Fruit fly (Drosophila melanogaster) whole organism, prepupa: ENCODE measurements around the gene CG5177.

Experiments used
- Blimp-1 ChIP-seq: fragments of 200-800 bp; sonication (Bioruptor generic); optimal IDR thresholded peaks from 3 replicates; lab custom pipeline; 2017; ENCODE audit warnings: missing biosample characterization, missing genetic modification characterization, mild to moderate bottlenecking, moderate library complexity, missing genetic modification reagents
- CG10631 ChIP-seq: fragments of 200-800 bp; sonication (Bioruptor generic); optimal IDR thresholded peaks from 2 replicates; lab custom pipeline; 2016; ENCODE audit warnings: missing biosample characterization, missing genetic modification characterization
- CG10669 ChIP-seq: fragments of 200-800 bp; sonication (Bioruptor generic); optimal IDR thresholded peaks from 3 replicates; lab custom pipeline; 2018; ENCODE audit warnings: missing biosample characterization, mild to moderate bottlenecking, missing genetic modification characterization, moderate library complexity
- CG11294 ChIP-seq: fragments of 200-800 bp; sonication (Bioruptor generic); IDR thresholded peaks from 2 replicates; pipeline ENCODE4 v1.3.6; 2022; ENCODE audit warnings: missing biosample characterization, missing genetic modification characterization
- CG11762 ChIP-seq: fragments of 200-800 bp; sonication (Bioruptor generic); optimal IDR thresholded peaks from 3 replicates; lab custom pipeline; 2016; ENCODE audit warnings: missing biosample characterization, missing genetic modification characterization; ENCODE audit not compliant: insufficient read depth
- CG11902 ChIP-seq: fragments of 200-800 bp; sonication (Bioruptor generic); optimal IDR thresholded peaks from 3 replicates; lab custom pipeline; 2016; ENCODE audit warnings: missing biosample characterization, missing genetic modification characterization
- CG1621 ChIP-seq: fragments of 200-800 bp; sonication (Bioruptor generic); optimal IDR thresholded peaks from 3 replicates; lab custom pipeline; 2018; ENCODE audit warnings: missing biosample characterization, mild to moderate bottlenecking, missing genetic modification characterization
- CG16779 ChIP-seq: fragments of 200-800 bp; sonication (Bioruptor generic); optimal IDR thresholded peaks from 3 replicates; lab custom pipeline; 2017; ENCODE audit warnings: missing biosample characterization, mild to moderate bottlenecking, missing genetic modification characterization
- CG3032 ChIP-seq: fragments of 200-800 bp; optimal IDR thresholded peaks from 2 replicates; lab custom pipeline; 2019; ENCODE audit warnings: missing biosample characterization, mild to moderate bottlenecking, missing genetic modification characterization, moderate library complexity
- CG31627 ChIP-seq: fragments of 200-800 bp; sonication (Bioruptor generic); optimal IDR thresholded peaks from 3 replicates; lab custom pipeline; 2016; ENCODE audit warnings: missing biosample characterization, missing genetic modification characterization
- CG34406 ChIP-seq: fragments of 200-800 bp; sonication (Bioruptor generic); optimal IDR thresholded peaks from 3 replicates; lab custom pipeline; 2016; ENCODE audit warnings: missing biosample characterization, missing genetic modification characterization
- CG3919 ChIP-seq: fragments of 200-800 bp; sonication (Bioruptor generic); optimal IDR thresholded peaks from 3 replicates; lab custom pipeline; 2016; ENCODE audit warnings: missing biosample characterization, missing genetic modification characterization
- CG4318 ChIP-seq: fragments of 200-800 bp; sonication (Bioruptor generic); optimal IDR thresholded peaks from 3 replicates; lab custom pipeline; 2017; ENCODE audit warnings: missing biosample characterization, mild to moderate bottlenecking, missing genetic modification characterization
- CG6163 ChIP-seq: fragments of 200-800 bp; sonication (Bioruptor generic); IDR thresholded peaks from 3 replicates; pipeline ENCODE4 v1.3.6; 2022; ENCODE audit warnings: missing biosample characterization, missing genetic modification characterization
- CG6276 ChIP-seq: fragments of 200-800 bp; sonication (Bioruptor generic); optimal IDR thresholded peaks from 2 replicates; lab custom pipeline; 2017; ENCODE audit warnings: missing biosample characterization, mild to moderate bottlenecking, missing genetic modification characterization
- CG6792 ChIP-seq: fragments of 200-800 bp; sonication (Bioruptor generic); optimal IDR thresholded peaks from 3 replicates; lab custom pipeline; 2016; ENCODE audit warnings: missing biosample characterization, missing genetic modification characterization
- CG7368 ChIP-seq: fragments of 200-800 bp; sonication (Bioruptor generic); optimal IDR thresholded peaks from 3 replicates; lab custom pipeline; 2016; ENCODE audit warnings: missing biosample characterization, missing genetic modification characterization
- CG8632 ChIP-seq: fragments of 200-800 bp; sonication (Bioruptor generic); optimal IDR thresholded peaks from 3 replicates; lab custom pipeline; 2016; ENCODE audit warnings: missing biosample characterization, missing genetic modification characterization
- Eip78C ChIP-seq: fragments of 200-800 bp; sonication (Bioruptor generic); peaks from one replicate; lab custom pipeline; 2016; ENCODE audit warnings: missing biosample characterization, missing genetic modification characterization
- Eip93F ChIP-seq: fragments of 200-800 bp; sonication (Bioruptor generic); optimal IDR thresholded peaks from 2 replicates; lab custom pipeline; 2016; ENCODE audit warnings: missing biosample characterization, mild to moderate bottlenecking, missing genetic modification characterization
- Ets96B ChIP-seq: fragments of 200-800 bp; optimal IDR thresholded peaks from 2 replicates; lab custom pipeline; 2019; ENCODE audit warnings: missing biosample characterization, mild to moderate bottlenecking, missing genetic modification characterization, moderate library complexity
- Hr38 ChIP-seq: sonication (Bioruptor generic); optimal IDR thresholded peaks from 2 replicates; lab custom pipeline; 2016; ENCODE audit warnings: missing biosample characterization, missing genetic modification characterization
- Hr39 ChIP-seq: fragments of 200-800 bp; sonication (Bioruptor generic); optimal IDR thresholded peaks from 2 replicates; lab custom pipeline; 2016; ENCODE audit warnings: missing biosample characterization, missing genetic modification characterization
- Met ChIP-seq: fragments of 200-800 bp; sonication (Bioruptor generic); optimal IDR thresholded peaks from 3 replicates; lab custom pipeline; 2016; ENCODE audit warnings: missing biosample characterization, missing genetic modification characterization
- OdsH ChIP-seq: fragments of 200-800 bp; sonication (Bioruptor generic); optimal IDR thresholded peaks from 3 replicates; lab custom pipeline; 2016; ENCODE audit warnings: missing biosample characterization, missing genetic modification characterization
- Smox ChIP-seq: fragments of 200-800 bp; sonication (Bioruptor generic); optimal IDR thresholded peaks from 3 replicates; lab custom pipeline; 2016; ENCODE audit warnings: missing biosample characterization, missing genetic modification characterization
- Sox102F ChIP-seq: fragments of 200-800 bp; sonication (Bioruptor generic); optimal IDR thresholded peaks from 2 replicates; lab custom pipeline; 2016; ENCODE audit warnings: missing biosample characterization, mild to moderate bottlenecking, missing genetic modification characterization
- Sox14 ChIP-seq: fragments of 200-800 bp; sonication (Bioruptor generic); optimal IDR thresholded peaks from 3 replicates; lab custom pipeline; 2016; ENCODE audit warnings: missing biosample characterization, missing genetic modification characterization
- Sox15 ChIP-seq: fragments of 200-800 bp; sonication (Bioruptor generic); optimal IDR thresholded peaks from 3 replicates; lab custom pipeline; 2016; ENCODE audit warnings: missing biosample characterization, missing genetic modification characterization
- achi ChIP-seq: fragments of 200-800 bp; sonication (Bioruptor generic); optimal IDR thresholded peaks from 3 replicates; lab custom pipeline; 2016; ENCODE audit warnings: missing biosample characterization, missing genetic modification characterization
- acj6 ChIP-seq: fragments of 200-800 bp; sonication (Bioruptor generic); optimal IDR thresholded peaks from 3 replicates; lab custom pipeline; 2016; ENCODE audit warnings: missing biosample characterization, missing genetic modification characterization
- cyc ChIP-seq: fragments of 200-800 bp; sonication (Bioruptor generic); optimal IDR thresholded peaks from 3 replicates; lab custom pipeline; 2016; ENCODE audit warnings: missing biosample characterization, missing genetic modification characterization
- dac ChIP-seq: fragments of 200-800 bp; sonication (Bioruptor generic); optimal IDR thresholded peaks from 2 replicates; lab custom pipeline; 2017; ENCODE audit warnings: missing biosample characterization, mild to moderate bottlenecking, missing genetic modification characterization
- fd59A ChIP-seq: fragments of 200-800 bp; sonication (Bioruptor generic); optimal IDR thresholded peaks from 2 replicates; lab custom pipeline; 2017; ENCODE audit warnings: missing biosample characterization, mild to moderate bottlenecking, missing genetic modification characterization, missing genetic modification reagents
- fd85E ChIP-seq: fragments of 200-800 bp; sonication (Bioruptor generic); optimal IDR thresholded peaks from 3 replicates; lab custom pipeline; 2016; ENCODE audit warnings: missing biosample characterization, missing genetic modification characterization
- fkh ChIP-seq: fragments of 200-800 bp; sonication (Bioruptor generic); optimal IDR thresholded peaks from 3 replicates; lab custom pipeline; 2017; ENCODE audit warnings: missing biosample characterization, mild to moderate bottlenecking, missing genetic modification characterization, moderate library complexity
- lz ChIP-seq: fragments of 200-800 bp; sonication (Bioruptor generic); optimal IDR thresholded peaks from 3 replicates; lab custom pipeline; 2016; ENCODE audit warnings: missing biosample characterization, missing genetic modification characterization
- net ChIP-seq: fragments of 200-800 bp; sonication (Bioruptor generic); optimal IDR thresholded peaks from 3 replicates; lab custom pipeline; 2016; ENCODE audit warnings: missing biosample characterization, missing genetic modification characterization
- pdm3 ChIP-seq: fragments of 200-800 bp; sonication (Bioruptor generic); optimal IDR thresholded peaks from 3 replicates; lab custom pipeline; 2016; ENCODE audit warnings: missing biosample characterization, missing genetic modification characterization
- salr ChIP-seq, 2 experiments: fragments of 200-800 bp; sonication (Bioruptor generic); optimal IDR thresholded peaks; 3 replicates each; lab custom pipeline; 2016 to 2018; ENCODE audit warnings: missing biosample characterization in 2 of 2, missing genetic modification characterization in 2 of 2, mild to moderate bottlenecking in 1 of 2
- spab ChIP-seq: fragments of 200-800 bp; sonication (Bioruptor generic); optimal IDR thresholded peaks from 2 replicates; lab custom pipeline; 2017; ENCODE audit warnings: missing biosample characterization, mild to moderate bottlenecking, missing genetic modification characterization, missing genetic modification reagents
- ss ChIP-seq, 2 experiments: fragments of 200-800 bp; sonication (Bioruptor generic); optimal IDR thresholded peaks; 2 replicates in 1 of 2; 3 replicates in 1 of 2; lab custom pipeline; 2017 to 2018; ENCODE audit warnings: mild to moderate bottlenecking in 2 of 2, missing biosample characterization in 2 of 2, missing genetic modification characterization in 2 of 2, moderate library complexity in 1 of 2
- topi ChIP-seq: fragments of 200-800 bp; sonication (Bioruptor generic); optimal IDR thresholded peaks from 3 replicates; lab custom pipeline; 2016; ENCODE audit warnings: missing biosample characterization, missing genetic modification characterization
- vri ChIP-seq: fragments of 200-800 bp; sonication (Bioruptor generic); optimal IDR thresholded peaks from 3 replicates; lab custom pipeline; 2016; ENCODE audit warnings: missing biosample characterization, mild to moderate bottlenecking, missing genetic modification characterization

The CG5177 gene

dm6 chr2L:7420305-7421287, 15.6 kb downstream of the CG5177 start (continued):
- TF ChIP-seq lz (peak; percentile 87), CG8632 (peak; percentile 74), CG11294 (GFP tag; lab: Robert Waterston, UW) (peak; percentile 61), CG7368 (GFP tag; lab: Kevin White, UChicago) (peak; percentile 77), Sox14 (peak; percentile 75), Hr39 (GFP tag; lab: Kevin White, UChicago) (peak; percentile 77), Smox (peak; percentile 81), Sox102F (GFP tag; lab: Kevin White, UChicago) (peak; percentile 81), CG6163 (GFP tag; lab: Robert Waterston, UW) (peak; percentile 88), CG6276 (peak; percentile 55), cyc (GFP tag; lab: Kevin White, UChicago) (peak; percentile 74), pdm3 (peak; percentile 91), dac (peak; percentile 26), Eip78C (GFP tag; lab: Kevin White, UChicago) (peak; percentile 95), fkh (GFP tag; lab: Kevin White, UChicago) (no peak), spab (GFP tag; lab: Kevin White, UChicago) (peak; percentile 89), CG11762 (peak; percentile 81), vri (GFP tag; lab: Kevin White, UChicago) (peak; percentile 78), achi (peak; percentile 85), CG10669 (peak; percentile 91), CG6792 (GFP tag; lab: Kevin White, UChicago) (peak; percentile 85), CG1621 (peak; percentile 94), Met (GFP tag; lab: Kevin White, UChicago) (peak; percentile 88), acj6 (GFP tag; lab: Kevin White, UChicago) (peak; percentile 83), CG11902 (GFP tag; lab: Kevin White, UChicago) (peak; percentile 68)

dm6 chr2L:7422429-7423283, 17.6 kb downstream of the CG5177 start:
- peak; percentile 43 to 64 for TF ChIP-seq ss (GFP tag; optimal IDR thresholded peaks at IDR 0.05; lab: Kevin White, UChicago)
- peak; percentile 85 for TF ChIP-seq CG4318 (GFP tag; lab: Kevin White, UChicago)
- peak; percentile 64 for TF ChIP-seq dac
- no peak for TF ChIP-seq fkh (GFP tag; lab: Kevin White, UChicago)
- no peak for TF ChIP-seq fd85E (GFP tag; lab: Kevin White, UChicago)
- TF ChIP-seq OdsH (GFP tag; lab: Kevin White, UChicago), result peak; percentile 75
- peak; percentile 86 for TF ChIP-seq CG31627 (GFP tag; lab: Kevin White, UChicago)
- no peak for TF ChIP-seq Hr38 (GFP tag; lab: Kevin White, UChicago)
- TF ChIP-seq CG3919 (GFP tag; lab: Kevin White, UChicago), result peak; percentile 70
- TF ChIP-seq Eip93F (GFP tag; lab: Kevin White, UChicago), result no peak
- TF ChIP-seq CG34406 (GFP tag; lab: Kevin White, UChicago), result peak; percentile 81
- peak; percentile 66 for TF ChIP-seq CG3032 (tag; lab: Kevin White, UChicago)
- TF ChIP-seq topi (GFP tag; lab: Kevin White, UChicago), result peak; percentile 89
- TF ChIP-seq achi, result peak; percentile 70
- peak; percentile 89 for TF ChIP-seq CG6163 (GFP tag; lab: Robert Waterston, UW)
- TF ChIP-seq net (GFP tag; lab: Kevin White, UChicago), result peak; percentile 76
- peak; percentile 77 for TF ChIP-seq CG8632
- peak; percentile 54 for TF ChIP-seq fd59A (GFP tag; lab: Kevin White, UChicago)
- TF ChIP-seq lz, result peak; percentile 86
- TF ChIP-seq Blimp-1 (GFP tag; lab: Kevin White, UChicago), result peak; percentile 64
- TF ChIP-seq cyc (GFP tag; lab: Kevin White, UChicago), result peak; percentile 69
- TF ChIP-seq Smox, result peak; percentile 80
- peak; percentile 75 for TF ChIP-seq Met (GFP tag; lab: Kevin White, UChicago)
- TF ChIP-seq salr (GFP tag; optimal IDR thresholded peaks at IDR 0.05; lab: Kevin White, UChicago), result peak in 1 of 2 experiments; percentile 91
- TF ChIP-seq CG6276, result peak; percentile 83
- peak; percentile 80 for TF ChIP-seq Sox15
- peak; percentile 97 for TF ChIP-seq Eip78C (GFP tag; lab: Kevin White, UChicago)
- TF ChIP-seq Sox14, result peak; percentile 53
- peak; percentile 82 for TF ChIP-seq Hr39 (GFP tag; lab: Kevin White, UChicago)
- TF ChIP-seq Ets96B (tag; lab: Kevin White, UChicago), result peak; percentile 33
- TF ChIP-seq CG16779 (tag; lab: Kevin White, UChicago), result peak; percentile 62
- TF ChIP-seq CG10631, result peak; percentile 80
- TF ChIP-seq CG7368 (GFP tag; lab: Kevin White, UChicago), result no peak
